Worm (Caenorhabditis elegans): Measurements from ENCODE around the gene nlp-30.

- no peak for TF ChIP-seq flt-1 (GFP tag; IDR thresholded peaks at IDR 0.05)
- no peak for TF ChIP-seq ztf-23 (GFP tag; IDR thresholded peaks at IDR 0.05)
- no peak for TF ChIP-seq cog-1 (tag; optimal IDR thresholded peaks at IDR 0.05)
- no peak for TF ChIP-seq ref-1 (GFP tag; conservative IDR thresholded peaks at IDR 0.05)
- TF ChIP-seq T22C8.4 (GFP tag; IDR thresholded peaks at IDR 0.05): no peak
- no peak for TF ChIP-seq tab-1 (GFP tag; IDR thresholded peaks at IDR 0.05)
Observed at ce11 chrV:4007927-4008326, 26.1 kb downstream of the nlp-30 start, which contains the start of gene srh-7.

Measured in whole organism, midembryonic.